Worm (Caenorhabditis elegans) whole organism, mixed stage, embryonic: ENCODE results near the gene F31B12.4.

Experiments
- M03D4.4 ChIP-seq: sonication (generic microtip); optimal IDR thresholded peaks from 2 replicates; lab custom pipeline; 2017; ENCODE audit warnings: mild to moderate bottlenecking, missing genetic modification characterization, missing compliant biosample characterization
- bed-3 ChIP-seq: fragments of 200-800 bp; sonication (Bioruptor generic); optimal IDR thresholded peaks from 3 replicates; lab custom pipeline; 2018; ENCODE audit warnings: mild to moderate bottlenecking, missing genetic modification characterization, moderate library complexity, missing compliant biosample characterization
- blmp-1 ChIP-seq: fragments of 150-350 bp; optimal IDR thresholded peaks from 2 replicates; lab custom pipeline; 2014; ENCODE audit warnings: missing biosample characterization, missing genetic modification characterization
- ceh-39 ChIP-seq: fragments of 150-350 bp; optimal IDR thresholded peaks from 2 replicates; lab custom pipeline; 2014; ENCODE audit warnings: missing biosample characterization, missing genetic modification characterization
- ceh-43 ChIP-seq: fragments of 200-800 bp; sonication (Bioruptor generic); optimal IDR thresholded peaks from 2 replicates; lab custom pipeline; 2018; ENCODE audit warnings: mild to moderate bottlenecking, missing genetic modification characterization, moderate library complexity, missing compliant biosample characterization
- ces-1 ChIP-seq: fragments of 150-350 bp; optimal IDR thresholded peaks from 2 replicates; lab custom pipeline; 2014; ENCODE audit warnings: missing biosample characterization, missing genetic modification reagents, missing genetic modification characterization
- drap-1 ChIP-seq: fragments of 200-800 bp; sonication (Bioruptor generic); optimal IDR thresholded peaks from 3 replicates; lab custom pipeline; 2018; ENCODE audit warnings: mild to moderate bottlenecking, missing genetic modification characterization, missing compliant biosample characterization
- elt-1 ChIP-seq: sonication (generic microtip); optimal IDR thresholded peaks from 2 replicates; lab custom pipeline; 2017; ENCODE audit warnings: missing genetic modification characterization, mild to moderate bottlenecking, missing compliant biosample characterization, antibody characterized with exemption, moderate library complexity, borderline replicate concordance; ENCODE audit not compliant: insufficient read depth
- elt-3 ChIP-seq: fragments of 150-350 bp; optimal IDR thresholded peaks from 2 replicates; lab custom pipeline; 2014; ENCODE audit warnings: missing biosample characterization, missing genetic modification characterization
- flh-1 ChIP-seq: fragments of 200-800 bp; sonication (Bioruptor generic); optimal IDR thresholded peaks from 2 replicates; lab custom pipeline; 2018; ENCODE audit warnings: mild to moderate bottlenecking, missing genetic modification characterization, moderate library complexity, missing compliant biosample characterization
- ham-2 ChIP-seq: fragments of 200-800 bp; sonication (Bioruptor generic); optimal IDR thresholded peaks from 2 replicates; lab custom pipeline; 2018; ENCODE audit warnings: mild to moderate bottlenecking, missing genetic modification characterization, missing compliant biosample characterization
- hlh-1 ChIP-seq: fragments of 150-350 bp; optimal IDR thresholded peaks from 2 replicates; lab custom pipeline; 2014; ENCODE audit warnings: missing biosample characterization, missing genetic modification reagents, missing genetic modification characterization
- lin-13 ChIP-seq: fragments of 150-350 bp; optimal IDR thresholded peaks from 2 replicates; lab custom pipeline; 2014; ENCODE audit warnings: missing biosample characterization, missing genetic modification characterization
- lin-32 ChIP-seq: fragments of 200-800 bp; sonication (Bioruptor generic); optimal IDR thresholded peaks from 2 replicates; lab custom pipeline; 2018; ENCODE audit warnings: mild to moderate bottlenecking, missing genetic modification characterization, missing compliant biosample characterization
- lsy-2 ChIP-seq: fragments of 150-350 bp; optimal IDR thresholded peaks from 2 replicates; lab custom pipeline; 2014; ENCODE audit warnings: missing biosample characterization, missing genetic modification characterization
- mab-5 ChIP-seq: fragments of 150-350 bp; optimal IDR thresholded peaks from 2 replicates; lab custom pipeline; 2014; ENCODE audit warnings: missing biosample characterization, missing genetic modification characterization
- mep-1 ChIP-seq: fragments of 150-350 bp; optimal IDR thresholded peaks from 2 replicates; lab custom pipeline; 2017; ENCODE audit warnings: missing biosample characterization, missing genetic modification reagents, missing genetic modification characterization, inconsistent platforms
- mls-2 ChIP-seq: sonication (generic microtip); optimal IDR thresholded peaks from 2 replicates; lab custom pipeline; 2016; ENCODE audit warnings: mild to moderate bottlenecking, missing genetic modification characterization, moderate library complexity, missing compliant biosample characterization
- nhr-12 ChIP-seq: fragments of 150-350 bp; optimal IDR thresholded peaks from 2 replicates; lab custom pipeline; 2014; ENCODE audit warnings: missing biosample characterization, missing genetic modification characterization
- nhr-2 ChIP-seq: fragments of 150-350 bp; optimal IDR thresholded peaks from 2 replicates; lab custom pipeline; 2014; ENCODE audit warnings: missing biosample characterization, missing genetic modification characterization
- nhr-237 ChIP-seq: fragments of 150-350 bp; optimal IDR thresholded peaks from 2 replicates; lab custom pipeline; 2014; ENCODE audit warnings: missing biosample characterization, missing genetic modification characterization
- nhr-28 ChIP-seq: fragments of 150-350 bp; optimal IDR thresholded peaks from 2 replicates; lab custom pipeline; 2014; ENCODE audit warnings: missing biosample characterization, missing genetic modification characterization
- nhr-76 ChIP-seq: sonication (generic microtip); optimal IDR thresholded peaks from 2 replicates; lab custom pipeline; 2017; ENCODE audit warnings: missing biosample characterization, missing genetic modification characterization
- pha-4 ChIP-seq: fragments of 150-350 bp; optimal IDR thresholded peaks from 2 replicates; lab custom pipeline; 2018; ENCODE audit warnings: missing biosample characterization, missing genetic modification reagents, missing genetic modification characterization
- sem-2 ChIP-seq: fragments of 200-800 bp; sonication (Bioruptor generic); optimal IDR thresholded peaks from 2 replicates; lab custom pipeline; 2018; ENCODE audit warnings: mild to moderate bottlenecking, missing genetic modification characterization, missing compliant biosample characterization
- snpc-4 ChIP-seq: fragments of 150-350 bp; optimal IDR thresholded peaks from 2 replicates; lab custom pipeline; 2014; ENCODE audit warnings: missing biosample characterization, missing genetic modification characterization
- sptf-1 ChIP-seq: sonication (generic microtip); optimal IDR thresholded peaks from 2 replicates; lab custom pipeline; 2017; ENCODE audit warnings: mild to moderate bottlenecking, missing genetic modification characterization, moderate library complexity, missing compliant biosample characterization
- tbx-8 ChIP-seq: fragments of 200-800 bp; sonication (Bioruptor generic); optimal IDR thresholded peaks from 2 replicates; lab custom pipeline; 2018; ENCODE audit warnings: mild to moderate bottlenecking, missing genetic modification characterization, moderate library complexity, missing compliant biosample characterization
- unc-120 ChIP-seq: sonication (generic microtip); optimal IDR thresholded peaks from 2 replicates; lab custom pipeline; 2017; ENCODE audit warnings: missing genetic modification characterization, missing compliant biosample characterization; ENCODE audit not compliant: poor library complexity, severe bottlenecking
- unc-62 ChIP-seq: fragments of 150-350 bp; optimal IDR thresholded peaks from 2 replicates; lab custom pipeline; 2014; ENCODE audit warnings: missing biosample characterization, missing genetic modification reagents, missing genetic modification characterization
- zip-8 ChIP-seq: fragments of 150-350 bp; optimal IDR thresholded peaks from 2 replicates; lab custom pipeline; 2014; ENCODE audit warnings: missing biosample characterization, missing genetic modification characterization
- ztf-11 ChIP-seq: fragments of 150-350 bp; optimal IDR thresholded peaks from 2 replicates; lab custom pipeline; 2014; ENCODE audit warnings: missing biosample characterization, missing genetic modification characterization

The F31B12.4 gene

DNA sequence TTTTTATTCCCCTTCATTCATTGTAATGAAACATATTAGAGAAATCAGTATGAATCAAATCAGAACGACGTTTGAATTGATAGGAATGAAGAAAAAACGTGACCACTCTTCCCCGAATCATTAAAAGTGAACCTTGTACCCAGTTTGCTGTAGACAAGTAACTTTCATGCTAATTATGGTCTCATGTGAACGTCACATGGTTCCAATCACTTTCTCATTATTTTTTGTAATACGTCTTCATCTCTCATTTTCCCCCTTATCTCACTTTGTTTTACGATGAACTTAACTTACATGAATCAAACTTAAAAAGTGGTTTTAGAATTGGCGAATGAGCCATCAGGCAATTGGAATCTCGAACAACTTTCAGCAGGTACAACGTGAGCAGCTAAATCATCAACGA lies 31.8 kb upstream of the F31B12.4 start:
- TF ChIP-seq hlh-1 (tag; lab: Kevin White, UChicago) (no peak), flh-1 (GFP tag; lab: Kevin White, UChicago) (no peak), sem-2 (GFP tag; lab: Kevin White, UChicago) (no peak), nhr-28 (no peak), unc-120 (tag; lab: Kevin White, UChicago) (no peak), tbx-8 (no peak), nhr-12 (tag; lab: Kevin White, UChicago) (no peak), ceh-43 (GFP tag; lab: Kevin White, UChicago) (no peak)

DNA sequence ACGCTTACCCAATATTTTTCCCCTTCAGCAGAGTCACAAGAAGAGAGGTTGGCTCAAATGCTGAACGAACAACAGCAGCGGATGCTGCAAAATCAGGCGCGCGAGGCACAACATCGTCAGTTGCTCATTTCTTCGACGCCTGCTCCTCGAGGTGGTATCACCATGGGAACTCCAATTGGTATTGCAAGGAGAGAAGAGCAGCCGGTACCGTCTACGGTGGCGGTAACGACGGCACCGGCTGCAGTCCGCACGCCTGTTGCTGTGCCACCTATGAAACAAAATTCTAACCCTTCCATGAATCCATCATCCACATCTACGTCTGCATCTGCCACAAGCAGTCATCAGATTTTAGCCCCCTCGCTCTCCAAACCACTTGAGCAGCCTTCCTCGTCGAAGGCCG lies 29.7 kb upstream of the F31B12.4 start:
- no peak for TF ChIP-seq nhr-237 (tag; lab: Kevin White, UChicago)
- TF ChIP-seq, all 35 proteins: peak for 0

- no peak for TF ChIP-seq drap-1 (GFP tag; lab: Kevin White, UChicago)
- TF ChIP-seq pha-4 (tag; lab: Kevin White, UChicago): no peak
- no peak for TF ChIP-seq ztf-11 (tag; lab: Kevin White, UChicago)
- no peak for TF ChIP-seq ceh-43 (GFP tag; lab: Kevin White, UChicago)
- TF ChIP-seq blmp-1 (tag; lab: Kevin White, UChicago): no peak
- no peak for TF ChIP-seq mls-2 (tag; lab: Kevin White, UChicago)
- no peak for TF ChIP-seq lin-32
- TF ChIP-seq unc-62 (GFP tag; lab: Kevin White, UChicago): no peak
- TF ChIP-seq snpc-4 (tag; lab: Kevin White, UChicago): no peak
- TF ChIP-seq ham-2 (GFP tag; lab: Kevin White, UChicago): no peak
- TF ChIP-seq lsy-2 (tag; lab: Kevin White, UChicago): no peak
- TF ChIP-seq elt-1: no peak
Observed at ce11 chrX:10780542-10781266, 23.8 kb upstream of the F31B12.4 start.

DNA sequence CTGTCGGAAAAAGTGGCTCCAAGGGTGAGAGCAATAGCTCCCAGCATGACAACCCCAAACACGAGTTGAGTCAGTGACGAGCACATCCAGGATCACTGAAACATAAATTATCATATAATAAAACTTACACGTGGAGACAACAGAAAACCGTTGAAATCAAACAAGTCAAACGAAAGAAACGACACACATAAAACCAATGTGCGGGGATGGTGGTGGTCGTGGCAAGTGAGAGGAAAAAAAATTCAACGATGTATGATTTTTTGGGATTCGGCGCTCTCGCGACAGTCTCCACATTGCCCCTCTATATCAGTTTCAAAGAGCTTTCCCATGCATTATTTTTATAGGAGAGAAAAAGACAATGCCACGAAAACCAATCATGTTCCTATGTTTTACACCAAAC lies 20.7 kb upstream of the F31B12.4 start, which contains the start of gene clc-4:
Gene clc-4, minus strand, starts transcription at position 101 of the 400 bp plus-strand sequence.
- TF ChIP-seq ztf-11 (tag; lab: Kevin White, UChicago) (no peak), sptf-1 (tag; lab: Kevin White, UChicago) (no peak), nhr-28 (no peak), lin-13 (no peak), mab-5 (no peak), nhr-12 (tag; lab: Kevin White, UChicago) (no peak), elt-3 (tag; lab: Kevin White, UChicago) (no peak), mep-1 (tag; lab: Kevin White, UChicago) (no peak), nhr-237 (tag; lab: Kevin White, UChicago) (no peak), ceh-39 (no peak), ham-2 (GFP tag; lab: Kevin White, UChicago) (no peak), bed-3 (GFP tag; lab: Kevin White, UChicago) (no peak), nhr-76 (tag; lab: Kevin White, UChicago) (no peak)

- TF ChIP-seq lin-13 (no peak), elt-1 (no peak), flh-1 (GFP tag; lab: Kevin White, UChicago) (no peak), nhr-12 (tag; lab: Kevin White, UChicago) (no peak), tbx-8 (no peak), ceh-39 (no peak), ceh-43 (GFP tag; lab: Kevin White, UChicago) (no peak), drap-1 (GFP tag; lab: Kevin White, UChicago) (no peak), zip-8 (tag; lab: Kevin White, UChicago) (no peak), M03D4.4 (tag; lab: Kevin White, UChicago) (no peak), nhr-237 (tag; lab: Kevin White, UChicago) (no peak), nhr-2 (tag; lab: Kevin White, UChicago) (no peak), ces-1 (GFP tag; lab: Kevin White, UChicago) (no peak), unc-62 (GFP tag; lab: Kevin White, UChicago) (no peak), elt-3 (tag; lab: Kevin White, UChicago) (no peak), mep-1 (tag; lab: Kevin White, UChicago) (no peak), lsy-2 (tag; lab: Kevin White, UChicago) (no peak)
Observed at ce11 chrX:10787203-10787602, 17.3 kb upstream of the F31B12.4 start, which contains the start of gene ttr-14. Gene ttr-14 (plus strand): TSS chrX:10787503.
